Worm (Caenorhabditis elegans) whole organism, L4/young adult: ENCODE measurements around the gene oma-1.

ENCODE experiments used
- W03F9.2 ChIP-seq: fragments of 150-350 bp; optimal IDR thresholded peaks from 2 replicates; lab custom pipeline; 2014; ENCODE audit warnings: missing biosample characterization, missing genetic modification characterization
- dao-5 ChIP-seq: sonication (generic microtip); optimal IDR thresholded peaks from 2 replicates; lab custom pipeline; 2016; ENCODE audit warnings: missing genotype, missing genetic modification characterization, moderate library complexity, missing compliant biosample characterization

- TF ChIP-seq dao-5 (no peak), W03F9.2 (tag; lab: Kevin White, UChicago) (no peak)
These were observed 3.8 kb downstream of the oma-1 start, which contains the start of gene C27B7.2 for ce11 chrIV:8892558-8892957.
